Worm (Caenorhabditis elegans): ENCODE data around the gene Y57E12B.1.

Gene Y57E12B.1

DNA sequence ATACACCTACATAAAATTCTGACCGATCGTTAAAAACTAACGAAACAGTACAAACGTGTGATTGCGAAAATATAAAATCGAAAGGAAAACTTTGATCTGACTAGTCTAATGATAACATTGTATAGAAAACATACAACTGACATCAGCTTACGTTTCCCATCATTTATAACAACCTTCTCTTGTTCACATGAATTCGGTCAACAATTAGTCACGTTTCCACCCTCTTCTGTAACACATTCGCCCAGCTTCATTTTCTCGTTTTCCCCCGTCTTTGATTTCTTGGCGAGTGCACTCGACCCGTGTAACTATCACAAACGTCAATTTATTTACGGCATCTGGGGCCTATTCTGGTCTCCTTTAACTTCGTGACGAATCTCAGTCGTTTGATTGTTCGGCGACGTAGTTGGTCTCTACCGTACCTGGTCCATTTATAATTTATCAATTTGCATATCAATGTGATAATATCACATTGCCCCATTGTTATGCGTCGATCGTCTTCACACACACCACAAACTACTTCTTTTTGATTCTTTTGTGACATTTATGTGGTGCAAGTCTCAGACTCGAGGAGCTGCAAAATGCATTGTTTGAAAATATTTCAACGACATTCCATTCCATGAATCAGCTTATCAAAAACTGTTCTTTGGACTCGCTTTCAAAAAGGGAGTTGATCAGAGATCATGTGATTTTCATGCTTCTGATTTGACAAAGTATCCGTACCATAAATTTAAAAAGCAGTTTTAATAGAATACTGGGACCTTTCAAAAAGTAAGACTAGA, 47.3 kb upstream of the Y57E12B.1 start (continued):
- no peak for TF ChIP-seq nhr-111 (GFP tag; optimal IDR thresholded peaks at IDR 0.05)
- no peak for TF ChIP-seq snpc-1.2 (GFP tag; IDR thresholded peaks at IDR 0.05)
- TF ChIP-seq hif-1 (tag; optimal IDR thresholded peaks at IDR 0.05), result peak in 1 of 2 experiments; percentile 38
- peak; percentile 34 for TF ChIP-seq hlh-11 (tag; optimal IDR thresholded peaks at IDR 0.05)
- TF ChIP-seq unc-62 (GFP tag; optimal IDR thresholded peaks at IDR 0.05 in 1 of 2), result peak in 1 of 2 experiments; percentile 64
- TF ChIP-seq unc-62 (tag; optimal IDR thresholded peaks at IDR 0.05), result no peak
- no peak for TF ChIP-seq jun-1 (tag; optimal IDR thresholded peaks at IDR 0.05)
- TF ChIP-seq fkh-10 (GFP tag; optimal IDR thresholded peaks at IDR 0.05), result no peak
- no peak for TF ChIP-seq D1046.2 (GFP tag; IDR thresholded peaks at IDR 0.05)
- TF ChIP-seq mdl-1 (tag; optimal IDR thresholded peaks at IDR 0.05), result peak in 1 of 2 experiments; percentile 39
- peak; percentile 32 for TF ChIP-seq hlh-30 (tag; optimal IDR thresholded peaks at IDR 0.05; ENCODE audit: insufficient read depth)
- TF ChIP-seq ces-1 (GFP tag; optimal IDR thresholded peaks at IDR 0.05), result no peak
- TF ChIP-seq dmd-6 (GFP tag; IDR thresholded peaks at IDR 0.05), result peak; percentile 53
- TF ChIP-seq ceh-62 (tag; optimal IDR thresholded peaks at IDR 0.05), result no peak
- TF ChIP-seq ZK337.2 (GFP tag; IDR thresholded peaks at IDR 0.05), result no peak
- no peak for TF ChIP-seq unc-39 (tag; optimal IDR thresholded peaks at IDR 0.05)
- no peak for TF ChIP-seq lin-29 (GFP tag; IDR thresholded peaks at IDR 0.05)
- TF ChIP-seq ztf-11 (tag; optimal IDR thresholded peaks at IDR 0.05), result no peak
- no peak for TF ChIP-seq nhr-237 (tag; optimal IDR thresholded peaks at IDR 0.05)
- no peak for TF ChIP-seq zfp-3 (GFP tag; conservative IDR thresholded peaks at IDR 0.05)
- 0 out of 2 replicates have a peak, but pooled peaks have one; percentile 53 for TF ChIP-seq mxl-2 (GFP tag; conservative IDR thresholded peaks at IDR 0.05)
- TF ChIP-seq T26A8.4 (GFP tag; IDR thresholded peaks at IDR 0.05), result no peak
- TF ChIP-seq gei-8 (GFP tag; optimal IDR thresholded peaks at IDR 0.05), result no peak
- no peak for TF ChIP-seq F26F4.8 (GFP tag; conservative IDR thresholded peaks at IDR 0.05)
- no peak for TF ChIP-seq dpl-1 (GFP tag; optimal IDR thresholded peaks at IDR 0.05)
- TF ChIP-seq ceh-28 (tag; optimal IDR thresholded peaks at IDR 0.05), result no peak
- TF ChIP-seq nhr-28 (tag; optimal IDR thresholded peaks at IDR 0.05), result peak; percentile 29
- TF ChIP-seq spr-1 (tag; optimal IDR thresholded peaks at IDR 0.05), result no peak
- no peak for TF ChIP-seq nhr-76 (tag; optimal IDR thresholded peaks at IDR 0.05)
- TF ChIP-seq ama-1 (optimal IDR thresholded peaks at IDR 0.05), result no peak
- no peak for TF ChIP-seq F49E8.2 (tag; optimal IDR thresholded peaks at IDR 0.05; ENCODE audit: borderline replicate concordance)
- TF ChIP-seq daf-19 (GFP tag; conservative IDR thresholded peaks at IDR 0.05), result no peak
- TF ChIP-seq nhr-6 (tag; optimal IDR thresholded peaks at IDR 0.05), result no peak
- TF ChIP-seq ceh-44 (GFP tag; IDR thresholded peaks at IDR 0.05), result no peak

DNA sequence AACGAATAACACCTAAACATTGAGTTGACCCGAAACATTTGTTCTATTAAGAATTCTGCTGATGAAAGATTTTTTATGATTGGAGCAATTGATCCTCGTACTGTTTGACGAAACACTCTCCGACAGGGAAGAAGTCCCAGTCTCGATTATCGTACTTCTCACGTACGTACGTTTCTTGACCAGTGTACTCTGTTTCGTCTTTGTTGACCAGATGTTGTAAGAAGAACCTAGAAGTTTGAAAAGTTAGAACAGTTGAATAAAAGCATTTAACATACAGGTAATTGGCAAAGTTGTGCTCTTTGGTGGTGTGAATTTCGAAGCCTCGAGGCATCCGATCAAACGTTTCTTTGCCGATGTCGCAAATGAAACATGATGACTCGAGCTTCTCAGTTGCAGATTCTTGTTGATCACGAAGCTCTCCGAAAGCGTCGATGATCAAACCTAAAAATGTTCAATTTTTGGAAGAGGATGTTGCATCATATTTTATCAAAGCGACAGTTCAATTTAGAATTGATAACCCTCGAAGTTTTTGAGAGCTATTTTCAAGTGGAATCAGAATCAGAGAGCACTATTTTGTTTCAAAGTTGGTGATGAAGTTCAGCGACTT, 46.3 kb upstream of the Y57E12B.1 start:
- TF ChIP-seq lin-38 (GFP tag; IDR thresholded peaks at IDR 0.05), result no peak
- no peak for TF ChIP-seq Y48G9A.11 (GFP tag; IDR thresholded peaks at IDR 0.05)
- TF ChIP-seq zfp-2 (tag; optimal IDR thresholded peaks at IDR 0.05), result no peak
- no peak for TF ChIP-seq F37D6.2 (tag; optimal IDR thresholded peaks at IDR 0.05)
- no peak for TF ChIP-seq rbr-2 (tag; optimal IDR thresholded peaks at IDR 0.05)
- TF ChIP-seq unc-62 (GFP tag; optimal IDR thresholded peaks at IDR 0.05 in 1 of 2), result peak in 1 of 2 experiments; percentile 98
- no peak for TF ChIP-seq unc-62 (tag; optimal IDR thresholded peaks at IDR 0.05)
- no peak for TF ChIP-seq lin-13 (GFP tag; optimal IDR thresholded peaks at IDR 0.05)
- no peak for TF ChIP-seq ceh-62 (tag; optimal IDR thresholded peaks at IDR 0.05)
- TF ChIP-seq nhr-42 (GFP tag; IDR thresholded peaks at IDR 0.05), result no peak

Data from whole organism, L4 larva.